Worm (Caenorhabditis elegans) whole organism, L4/young adult: ENCODE results near the gene math-25.
"Not testable (repeated sequence)": the region's sequence is repeated elsewhere in the genome, so short reads cannot be mapped to it uniquely, and the experiment has no call there.

ENCODE experiments used
- W03F9.2 ChIP-seq: fragments of 150-350 bp; optimal IDR thresholded peaks from 2 replicates; lab custom pipeline; 2014; ENCODE audit warnings: missing biosample characterization, missing genetic modification characterization
- dao-5 ChIP-seq: sonication (generic microtip); optimal IDR thresholded peaks from 2 replicates; lab custom pipeline; 2016; ENCODE audit warnings: missing genotype, missing genetic modification characterization, moderate library complexity, missing compliant biosample characterization
- him-1 ChIP-seq: sonication (generic microtip); optimal IDR thresholded peaks from 2 replicates; lab custom pipeline; 2016; ENCODE audit warnings: missing genotype, missing genetic modification reagents, missing genetic modification characterization, missing compliant biosample characterization

math-25 gene

DNA sequence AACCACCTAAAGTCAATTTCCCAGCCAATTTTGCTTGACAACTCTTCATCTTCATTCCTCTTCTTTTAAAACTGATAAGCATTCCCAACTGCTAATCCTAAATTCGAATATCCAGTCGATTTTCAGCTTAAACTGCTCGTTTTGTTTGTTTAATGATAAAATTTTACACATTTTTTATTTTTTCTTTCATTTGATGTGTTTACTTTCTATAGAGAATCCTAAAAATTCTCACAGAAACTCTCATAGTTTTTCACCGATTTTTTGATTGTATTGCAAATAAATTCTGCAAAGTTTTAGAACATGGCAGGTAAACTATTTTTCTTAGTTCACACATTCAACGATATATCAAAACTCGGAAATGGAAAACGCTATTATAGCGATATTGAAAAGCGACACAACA lies at the start of gene math-25:
Gene math-25, plus strand, starts transcription at position 301 of the 400 bp plus-strand sequence.
- TF ChIP-seq dao-5 (no peak), W03F9.2 (tag; lab: Kevin White, UChicago) (no peak), him-1 (tag; lab: Kevin White, UChicago) (no peak)

DNA sequence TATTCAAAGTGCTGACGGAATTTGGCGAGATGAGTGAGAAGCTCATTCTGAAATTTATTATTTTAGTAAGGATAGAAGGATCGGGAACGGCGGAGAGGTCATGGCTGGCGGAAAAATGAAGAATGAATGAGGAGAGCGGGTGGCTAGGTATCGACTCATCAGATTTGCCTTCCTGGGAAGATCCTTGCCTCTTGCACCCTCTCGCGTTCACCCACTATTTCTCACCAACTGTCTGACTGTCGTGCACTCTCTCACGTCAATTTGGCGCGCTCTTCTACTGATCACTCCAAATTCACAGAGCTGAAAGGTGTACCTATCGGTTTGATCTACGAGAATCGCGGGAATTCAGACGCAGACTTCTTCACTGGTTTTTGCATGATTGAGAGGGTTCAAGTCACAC lies 47.8 kb upstream of the math-25 start, which contains the start of gene fbxb-97:
Gene fbxb-97, minus strand, starts transcription at position 53 of the 400 bp plus-strand sequence.
- TF ChIP-seq dao-5 (no peak), him-1 (tag; lab: Kevin White, UChicago) (no peak), W03F9.2 (tag; lab: Kevin White, UChicago) (no peak)

DNA sequence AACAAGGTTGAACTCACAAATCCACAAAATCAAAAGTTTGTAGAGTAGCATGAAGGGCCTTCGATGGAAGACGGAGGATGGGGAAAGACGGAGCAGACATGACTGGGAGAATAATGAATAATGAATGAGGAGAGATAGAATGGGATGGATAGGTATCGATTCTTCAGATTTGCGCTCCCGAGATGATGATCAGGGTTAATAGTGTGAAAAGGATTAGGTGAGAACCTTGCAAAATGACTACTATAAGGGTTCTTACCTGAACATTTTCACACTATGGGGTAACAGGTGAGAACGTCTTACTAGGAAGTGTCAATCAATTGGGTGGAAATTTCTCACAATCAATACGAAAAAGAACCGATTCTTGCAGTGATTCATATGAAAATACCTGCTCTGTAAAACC lies 45.6 kb upstream of the math-25 start, which contains the start of gene fbxb-96:
Gene fbxb-96, minus strand, starts transcription at position 101 of the 400 bp plus-strand sequence.
- no peak for TF ChIP-seq him-1 (tag; lab: Kevin White, UChicago)
- no peak for TF ChIP-seq dao-5
- no peak for TF ChIP-seq W03F9.2 (tag; lab: Kevin White, UChicago)

DNA sequence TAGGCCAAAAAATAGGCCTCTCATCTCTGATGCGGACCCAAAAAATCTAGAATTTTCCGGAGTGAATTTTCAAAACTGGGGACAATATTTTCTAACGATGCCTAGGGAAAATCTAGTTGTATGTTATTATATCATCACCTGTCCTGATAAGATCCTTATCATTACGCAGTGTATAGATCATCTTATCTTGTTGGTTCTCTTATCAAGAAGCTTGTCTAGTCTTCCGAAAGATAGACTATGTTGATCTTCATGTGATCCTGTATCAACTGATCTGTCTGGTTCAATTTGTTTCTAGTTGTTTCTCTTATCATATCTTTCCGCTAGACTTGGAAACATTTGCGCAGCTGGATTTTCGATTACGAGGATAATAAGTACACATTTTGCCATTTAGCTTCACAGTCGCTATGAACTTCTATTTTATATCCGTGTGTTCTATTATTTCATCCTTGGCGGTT lies 45.0 kb upstream of the math-25 start, which contains the start of gene C52E2.3:
Gene C52E2.3, plus strand, starts transcription at position 405 of the 455 bp plus-strand sequence.
- no peak for TF ChIP-seq W03F9.2 (tag; lab: Kevin White, UChicago)
- TF ChIP-seq dao-5, result no peak
- no peak for TF ChIP-seq him-1 (tag; lab: Kevin White, UChicago)

DNA sequence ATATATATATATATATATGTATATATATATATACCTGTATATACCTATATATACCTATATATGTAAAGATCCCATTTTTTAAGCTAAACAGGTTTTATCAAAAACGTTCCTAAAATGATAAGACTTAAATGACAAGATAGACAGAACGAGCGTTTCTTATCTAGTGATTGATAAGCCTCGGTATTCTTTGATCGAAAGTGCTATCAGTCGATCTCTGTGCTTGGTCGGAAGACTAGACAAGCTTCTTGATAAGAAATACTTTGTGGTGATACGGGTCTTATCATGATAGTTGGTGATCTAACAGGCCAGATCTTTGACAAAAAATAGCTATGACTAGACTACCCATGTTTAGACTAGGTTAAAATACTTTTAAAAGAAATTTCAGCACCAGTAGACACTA lies 44.1 kb upstream of the math-25 start:
- TF ChIP-seq dao-5, result no peak
- TF ChIP-seq him-1 (tag; lab: Kevin White, UChicago), result no peak
- TF ChIP-seq W03F9.2 (tag; lab: Kevin White, UChicago), result no peak

DNA sequence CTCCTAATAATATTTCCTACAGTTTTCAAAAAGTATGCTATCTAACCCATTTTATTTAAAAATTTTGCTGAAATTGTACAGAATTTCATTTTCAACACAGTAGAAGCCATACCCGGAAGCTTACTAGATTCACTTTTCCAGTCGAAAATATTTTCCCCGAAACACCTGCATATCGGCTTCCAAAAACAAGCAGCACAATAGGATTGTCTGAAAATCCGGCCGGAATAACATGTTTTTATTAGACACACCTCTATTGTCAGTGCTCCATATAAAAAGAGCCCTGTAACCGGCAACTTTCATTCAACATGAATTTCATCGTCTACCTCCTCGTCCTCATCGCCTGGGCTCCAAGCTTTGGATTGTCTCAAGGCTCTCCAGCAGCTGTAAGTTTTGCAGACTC lies 43.4 kb upstream of the math-25 start, which contains the start of gene C52E2.2:
Gene C52E2.2, plus strand, starts transcription at position 301 of the 400 bp plus-strand sequence.
- no peak for TF ChIP-seq W03F9.2 (tag; lab: Kevin White, UChicago)
- no peak for TF ChIP-seq dao-5
- no peak for TF ChIP-seq him-1 (tag; lab: Kevin White, UChicago)

DNA sequence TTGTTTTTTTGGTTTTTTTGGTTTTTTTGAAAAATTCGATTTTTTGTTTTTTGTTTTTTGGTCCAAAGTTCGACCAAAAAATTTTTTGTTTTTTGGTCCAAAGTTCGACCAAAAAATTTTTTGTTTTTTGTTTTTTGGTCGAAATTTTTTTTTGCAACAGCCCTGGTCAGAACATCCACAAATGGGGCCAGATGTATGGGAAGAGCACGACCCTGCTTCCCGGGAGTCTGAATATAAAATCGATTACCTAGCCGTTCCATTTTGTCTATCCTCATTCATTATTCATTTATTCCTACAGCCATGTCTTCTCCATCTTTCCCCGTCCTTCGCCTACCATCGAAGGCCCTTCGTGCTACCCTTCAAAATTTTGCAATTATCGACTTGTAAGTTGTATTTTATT lies 41.8 kb upstream of the math-25 start, which contains the start of gene fbxb-95:
Gene fbxb-95, plus strand, starts transcription at position 301 of the 400 bp plus-strand sequence.
- not testable (repeated sequence) for TF ChIP-seq dao-5; him-1 (tag; lab: Kevin White, UChicago); W03F9.2 (tag; lab: Kevin White, UChicago)

DNA sequence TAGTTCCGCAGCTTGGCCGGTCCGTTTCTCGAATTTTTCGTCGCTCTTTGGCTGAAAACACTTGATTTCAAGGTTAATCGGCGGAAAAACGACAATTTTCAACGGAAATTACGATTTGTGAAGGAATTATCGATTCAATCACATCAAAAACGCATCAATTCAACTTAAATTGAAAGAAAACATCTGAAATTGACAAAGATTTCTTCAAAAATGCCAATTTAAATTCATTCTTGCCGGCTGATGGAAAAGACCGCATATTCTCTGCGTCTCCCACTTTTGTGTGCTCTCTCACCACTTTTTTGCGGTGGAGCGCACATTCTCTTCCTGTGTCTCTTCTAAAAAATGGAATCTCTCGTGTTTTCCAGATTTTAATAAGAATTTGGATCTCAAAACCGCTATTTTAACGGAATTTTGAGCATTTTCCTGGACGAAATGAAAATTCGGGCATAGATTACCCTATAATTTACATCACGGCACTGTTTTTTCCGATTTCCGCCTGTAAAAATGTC lies 34.5 kb upstream of the math-25 start, which contains the start of gene C16C4.18:
Gene C16C4.18, minus strand, starts transcription at position 51 of the 509 bp plus-strand sequence.
- not testable (repeated sequence) for TF ChIP-seq dao-5; him-1 (tag; lab: Kevin White, UChicago); W03F9.2 (tag; lab: Kevin White, UChicago)

DNA sequence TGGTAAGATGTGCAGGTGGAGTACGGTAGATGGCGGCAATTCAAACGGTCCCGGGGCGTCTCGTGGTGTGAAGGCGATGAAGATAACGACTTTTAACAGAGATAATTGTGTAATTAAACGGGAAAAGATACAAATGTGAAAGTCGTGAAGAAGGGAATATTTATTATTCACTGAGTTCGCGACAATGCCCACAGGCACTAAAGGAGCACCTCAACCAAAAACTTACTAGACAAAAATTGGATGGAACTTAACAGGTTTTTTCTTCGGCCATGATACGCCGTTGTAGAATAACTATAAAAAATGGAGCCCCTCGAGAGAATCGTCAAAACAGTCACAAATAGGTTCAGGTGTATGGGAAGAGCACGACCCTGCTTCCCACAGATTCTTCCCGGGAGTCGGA lies 33.5 kb upstream of the math-25 start, which contains the start of gene fbxb-98:
Gene fbxb-98, plus strand, starts transcription at position 301 of the 400 bp plus-strand sequence.
- TF ChIP-seq dao-5; W03F9.2 (tag; lab: Kevin White, UChicago); him-1 (tag; lab: Kevin White, UChicago): not testable (repeated sequence)

DNA sequence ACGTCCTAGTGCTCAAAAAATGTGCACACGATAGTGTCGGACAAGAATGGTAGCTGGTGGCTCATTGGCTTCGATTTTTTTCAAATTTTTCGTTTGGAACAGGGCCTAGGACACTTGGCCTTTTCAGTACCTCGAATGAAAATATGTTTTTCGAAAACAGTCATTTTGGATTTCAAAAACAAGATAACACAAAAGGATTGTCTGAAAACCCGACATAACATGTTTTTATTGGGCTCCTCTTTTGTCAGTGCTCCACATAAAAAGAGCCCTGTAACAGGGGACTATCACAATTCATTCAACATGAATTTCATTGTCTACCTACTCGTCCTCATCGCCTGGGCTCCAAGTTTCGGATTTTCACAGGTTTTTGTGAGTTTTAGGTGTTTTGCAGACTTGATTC lies 31.6 kb upstream of the math-25 start, which contains the start of gene C16C4.17:
Gene C16C4.17, plus strand, starts transcription at position 301 of the 400 bp plus-strand sequence.
- TF ChIP-seq him-1 (tag; lab: Kevin White, UChicago) (no peak), W03F9.2 (tag; lab: Kevin White, UChicago) (no peak), dao-5 (no peak)

DNA sequence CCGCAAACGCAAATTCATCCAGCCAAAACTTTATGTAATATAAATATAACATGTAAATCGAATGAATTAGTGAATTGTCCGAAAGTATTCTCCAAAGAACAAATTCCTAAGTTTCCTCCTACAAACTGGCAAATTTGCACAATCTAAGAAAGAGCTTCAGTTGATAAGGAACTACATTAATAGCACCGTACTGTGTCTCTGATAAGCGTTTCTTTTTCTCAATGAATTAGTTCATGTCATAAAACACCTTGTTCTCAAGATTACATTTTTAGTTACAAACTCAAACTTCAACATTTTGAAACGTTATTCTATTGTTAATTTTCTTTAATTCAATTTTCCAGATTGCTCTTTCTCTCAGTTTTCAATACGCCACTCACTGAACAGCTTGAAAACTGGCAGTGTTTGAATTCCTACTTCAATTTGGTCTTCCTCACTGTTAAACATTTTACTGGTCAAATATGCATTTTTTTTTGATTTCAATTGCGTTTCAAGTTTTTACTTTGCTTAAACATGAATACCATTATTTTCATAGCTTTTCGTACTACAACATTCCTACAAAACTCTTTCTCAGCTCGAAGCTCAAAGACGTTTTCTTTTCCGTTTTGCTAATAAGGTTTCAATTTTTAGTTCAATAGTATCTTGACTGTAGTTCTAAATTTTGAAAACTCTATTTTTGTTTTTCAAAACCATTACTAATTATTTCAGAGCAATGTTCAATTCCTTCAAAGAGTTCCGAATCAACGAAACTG lies 30.0 kb upstream of the math-25 start, which contains the start of gene math-15:
Gene math-15, plus strand, starts transcription at position 699 of the 749 bp plus-strand sequence.
- no peak for TF ChIP-seq W03F9.2 (tag; lab: Kevin White, UChicago)
- TF ChIP-seq him-1 (tag; lab: Kevin White, UChicago), result no peak
- no peak for TF ChIP-seq dao-5

DNA sequence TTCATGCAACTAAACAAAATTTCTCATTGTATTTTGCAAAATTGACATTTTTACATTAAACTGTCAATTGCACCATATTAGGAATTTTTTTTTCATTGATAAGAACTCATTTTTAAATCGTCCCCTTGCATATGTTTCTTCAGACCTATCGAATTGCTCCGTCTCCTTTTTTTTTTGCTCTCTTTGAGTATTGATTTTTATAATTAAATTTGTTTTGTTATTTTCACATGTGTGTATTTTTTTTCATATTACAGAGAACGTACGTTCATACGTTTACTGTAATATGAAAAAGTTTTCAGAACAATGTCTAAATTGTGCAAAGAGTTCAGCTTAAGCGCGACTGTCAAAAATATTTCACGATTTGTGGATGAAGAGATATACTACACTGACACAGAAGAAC lies 26.7 kb upstream of the math-25 start, which contains the start of gene math-14:
Gene math-14, plus strand, starts transcription at position 301 of the 400 bp plus-strand sequence.
- TF ChIP-seq W03F9.2 (tag; lab: Kevin White, UChicago) (no peak), dao-5 (no peak), him-1 (tag; lab: Kevin White, UChicago) (no peak)

DNA sequence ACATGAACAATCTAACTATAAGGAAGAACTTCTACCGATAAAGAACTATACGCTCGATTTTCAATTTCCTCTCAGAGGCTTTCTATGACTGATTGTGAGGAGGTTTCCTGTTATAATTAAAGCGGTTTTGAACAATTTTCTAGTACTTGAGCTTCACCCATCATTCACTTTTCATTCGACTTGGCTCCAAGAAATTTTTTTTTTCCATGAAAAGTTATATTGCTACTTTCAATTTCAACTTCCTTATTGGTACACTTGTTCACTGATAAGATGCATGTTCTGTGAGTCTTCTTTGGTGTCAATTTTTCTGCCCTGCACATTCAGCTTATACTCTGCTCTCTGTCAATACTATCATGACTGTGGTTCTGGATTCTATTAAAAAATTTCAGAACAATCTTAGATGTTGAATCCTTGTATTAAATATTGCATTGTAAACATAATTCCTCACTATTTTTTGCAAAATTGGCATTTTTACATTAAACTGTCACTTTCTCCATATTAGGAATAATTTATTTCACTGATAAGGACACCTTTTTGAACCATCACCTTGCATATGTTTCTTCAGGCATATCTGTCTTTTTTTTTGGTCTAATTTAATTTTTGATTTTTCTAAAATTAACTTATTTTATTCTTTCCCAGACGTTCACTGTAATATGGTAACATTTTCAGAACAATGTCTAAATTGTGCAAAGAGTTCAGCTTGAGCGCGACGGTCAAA lies 24.8 kb upstream of the math-25 start, which contains the start of gene math-10:
Gene math-10, plus strand, starts transcription at position 668 of the 718 bp plus-strand sequence.
- TF ChIP-seq W03F9.2 (tag; lab: Kevin White, UChicago) (no peak), him-1 (tag; lab: Kevin White, UChicago) (no peak), dao-5 (no peak)
